Fruit fly (Drosophila melanogaster) whole organism, embryonic: ENCODE data around the gene Ice2.
A peak's percentile ranks its signal among the peaks of the same experiment; 100 is the strongest.

ENCODE experiments used
- Atf6 ChIP-seq: fragments of 200-800 bp; sonication (Bioruptor generic); IDR thresholded peaks from 2 replicates; pipeline ENCODE4 v1.3.6; 2022; ENCODE audit warnings: missing biosample characterization, missing genetic modification characterization
- B-H2 ChIP-seq: fragments of 200-800 bp; sonication (Bioruptor generic); optimal IDR thresholded peaks from 2 replicates; lab custom pipeline; 2018; ENCODE audit warnings: missing biosample characterization, mild to moderate bottlenecking, missing genetic modification characterization
- C15 ChIP-seq: fragments of 200-800 bp; sonication (Bioruptor generic); IDR thresholded peaks from 3 replicates; pipeline ENCODE4 v1.3.6; 2022; ENCODE audit warnings: missing biosample characterization, missing genetic modification characterization
- CG10274 ChIP-seq: fragments of 200-800 bp; sonication (Bioruptor generic); optimal IDR thresholded peaks from 3 replicates; lab custom pipeline; 2017; ENCODE audit warnings: missing biosample characterization, mild to moderate bottlenecking, missing genetic modification characterization
- CG12744 ChIP-seq: fragments of 200-800 bp; sonication (Bioruptor generic); optimal IDR thresholded peaks from 2 replicates; lab custom pipeline; 2016; ENCODE audit warnings: missing biosample characterization, missing genetic modification characterization
- CG13894 ChIP-seq: fragments of 200-800 bp; sonication (Bioruptor generic); optimal IDR thresholded peaks from 3 replicates; lab custom pipeline; 2018; ENCODE audit warnings: missing biosample characterization, mild to moderate bottlenecking, missing genetic modification characterization, moderate library complexity
- CG14965 ChIP-seq: fragments of 200-800 bp; sonication (Bioruptor generic); optimal IDR thresholded peaks from 2 replicates; lab custom pipeline; 2016; ENCODE audit warnings: missing biosample characterization, missing genetic modification characterization, borderline replicate concordance
- CG1602 ChIP-seq: fragments of 200-800 bp; sonication (Bioruptor generic); optimal IDR thresholded peaks from 3 replicates; lab custom pipeline; 2016; ENCODE audit warnings: missing biosample characterization, missing genetic modification characterization
- CG2120 ChIP-seq: fragments of 200-800 bp; sonication (Bioruptor generic); optimal IDR thresholded peaks from 3 replicates; lab custom pipeline; 2016; ENCODE audit warnings: missing biosample characterization, missing genetic modification characterization
- CG2678 ChIP-seq: fragments of 200-800 bp; sonication (Bioruptor generic); optimal IDR thresholded peaks from 3 replicates; lab custom pipeline; 2019; ENCODE audit warnings: missing biosample characterization, mild to moderate bottlenecking, missing genetic modification characterization, moderate library complexity
- CG2889 ChIP-seq: fragments of 200-800 bp; sonication (Bioruptor generic); IDR thresholded peaks from 3 replicates; pipeline ENCODE4 v1.3.6; 2022; ENCODE audit warnings: missing biosample characterization, missing genetic modification characterization
- CG4282 ChIP-seq: fragments of 200-800 bp; sonication (Bioruptor generic); optimal IDR thresholded peaks from 2 replicates; lab custom pipeline; 2016; ENCODE audit warnings: missing biosample characterization, missing genetic modification characterization
- CG4328 ChIP-seq: fragments of 200-800 bp; sonication (Bioruptor generic); optimal IDR thresholded peaks from 3 replicates; lab custom pipeline; 2017; ENCODE audit warnings: missing biosample characterization, missing genetic modification reagents, missing genetic modification characterization
- CG4360 ChIP-seq: fragments of 200-800 bp; sonication (Bioruptor generic); IDR thresholded peaks from 2 replicates; pipeline ENCODE4 v1.3.6; 2022; ENCODE audit warnings: missing biosample characterization, missing genetic modification characterization
- CG6272 ChIP-seq: fragments of 200-800 bp; sonication (Bioruptor generic); IDR thresholded peaks from 2 replicates; pipeline ENCODE4 v1.3.6; 2022; ENCODE audit warnings: missing biosample characterization, missing genetic modification characterization
- CG6683 ChIP-seq: fragments of 200-800 bp; sonication (Bioruptor generic); optimal IDR thresholded peaks from 2 replicates; lab custom pipeline; 2017; ENCODE audit warnings: missing biosample characterization, mild to moderate bottlenecking, missing genetic modification characterization, missing genetic modification reagents
- CG6854 ChIP-seq: fragments of 200-800 bp; sonication (Bioruptor generic); optimal IDR thresholded peaks from 3 replicates; lab custom pipeline; 2017; ENCODE audit warnings: missing biosample characterization, mild to moderate bottlenecking, missing genetic modification characterization
- CG8359 ChIP-seq: fragments of 200-800 bp; sonication (Bioruptor generic); optimal IDR thresholded peaks from 2 replicates; lab custom pipeline; 2017; ENCODE audit warnings: missing biosample characterization, mild to moderate bottlenecking, missing genetic modification characterization, borderline replicate concordance
- CG8388 ChIP-seq: fragments of 200-800 bp; sonication (Bioruptor generic); optimal IDR thresholded peaks from 2 replicates; lab custom pipeline; 2019; ENCODE audit warnings: missing biosample characterization, mild to moderate bottlenecking, missing genetic modification characterization, moderate library complexity
- CG8944 ChIP-seq: fragments of 200-800 bp; sonication (Bioruptor generic); optimal IDR thresholded peaks from 3 replicates; lab custom pipeline; 2016; ENCODE audit warnings: missing biosample characterization, missing genetic modification characterization
- CG9437 ChIP-seq: fragments of 200-800 bp; sonication (Bioruptor generic); optimal IDR thresholded peaks from 2 replicates; lab custom pipeline; 2018; ENCODE audit warnings: missing biosample characterization, mild to moderate bottlenecking, missing genetic modification characterization
- CTCF ChIP-seq: fragments of 200-800 bp; sonication (Bioruptor generic); optimal IDR thresholded peaks from 2 replicates; lab custom pipeline; 2017; ENCODE audit warnings: missing biosample characterization, mild to moderate bottlenecking, missing genetic modification characterization, moderate library complexity
- D19A ChIP-seq: fragments of 200-800 bp; optimal IDR thresholded peaks from 3 replicates; lab custom pipeline; 2019; ENCODE audit warnings: missing biosample characterization, mild to moderate bottlenecking, missing genetic modification characterization, moderate library complexity
- Dip3 ChIP-seq: fragments of 200-800 bp; sonication (Bioruptor generic); optimal IDR thresholded peaks from 3 replicates; lab custom pipeline; 2016; ENCODE audit warnings: missing biosample characterization, missing genetic modification characterization
- E2f2 ChIP-seq: fragments of 200-800 bp; sonication (Bioruptor generic); IDR thresholded peaks from 2 replicates; pipeline ENCODE4 v1.3.6; 2022; ENCODE audit warnings: missing biosample characterization, missing genetic modification characterization
- NK7.1 ChIP-seq: fragments of 200-800 bp; sonication (Bioruptor generic); optimal IDR thresholded peaks from 3 replicates; lab custom pipeline; 2016; ENCODE audit warnings: missing biosample characterization, missing genetic modification characterization
- NfI ChIP-seq: fragments of 200-800 bp; sonication (Bioruptor generic); optimal IDR thresholded peaks from 3 replicates; lab custom pipeline; 2018; ENCODE audit warnings: missing biosample characterization, mild to moderate bottlenecking, missing genetic modification characterization, moderate library complexity
- Oaz ChIP-seq: fragments of 200-800 bp; sonication (Bioruptor generic); IDR thresholded peaks from 2 replicates; pipeline ENCODE4 v1.3.6; 2022; ENCODE audit warnings: missing biosample characterization, missing genetic modification characterization
- Ravus ChIP-seq: fragments of 200-800 bp; sonication (Bioruptor generic); IDR thresholded peaks from 2 replicates; pipeline ENCODE4 v1.3.6; 2022; ENCODE audit warnings: missing biosample characterization, missing genetic modification characterization
- Rfx ChIP-seq: fragments of 200-800 bp; sonication (Bioruptor generic); IDR thresholded peaks from 2 replicates; pipeline ENCODE4 v1.3.6; 2022; ENCODE audit warnings: missing biosample characterization, missing genetic modification characterization
- Xbp1 ChIP-seq: fragments of 200-800 bp; sonication (Bioruptor generic); optimal IDR thresholded peaks from 3 replicates; lab custom pipeline; 2016; ENCODE audit warnings: missing biosample characterization, mild to moderate bottlenecking, missing genetic modification characterization
- ab ChIP-seq: fragments of 200-800 bp; sonication (Bioruptor generic); optimal IDR thresholded peaks from 2 replicates; lab custom pipeline; 2016; ENCODE audit warnings: missing biosample characterization, missing genetic modification characterization
- ase ChIP-seq: fragments of 200-800 bp; sonication (Bioruptor generic); IDR thresholded peaks from 3 replicates; pipeline ENCODE4 v1.3.6; 2022; ENCODE audit warnings: missing biosample characterization, missing genetic modification characterization
- crol ChIP-seq: fragments of 200-800 bp; sonication (Bioruptor generic); IDR thresholded peaks from 2 replicates; pipeline ENCODE4 v1.3.6; 2022; ENCODE audit warnings: missing biosample characterization, missing genetic modification characterization
- dmrt99B ChIP-seq: fragments of 200-800 bp; sonication (Bioruptor generic); optimal IDR thresholded peaks from 2 replicates; lab custom pipeline; 2018; ENCODE audit warnings: missing biosample characterization, mild to moderate bottlenecking, missing genetic modification characterization, moderate library complexity
- eve ChIP-seq, 2 experiments: fragments of >200 bp; optimal IDR thresholded peaks; 2 replicates each; lab custom pipeline; 2017; ENCODE audit warnings: missing biosample characterization in 2 of 2, missing genetic modification characterization in 2 of 2
- fd102C ChIP-seq: fragments of 200-800 bp; sonication (Bioruptor generic); optimal IDR thresholded peaks from 2 replicates; lab custom pipeline; 2018; ENCODE audit warnings: missing biosample characterization, mild to moderate bottlenecking, missing genetic modification characterization, moderate library complexity
- gfzf ChIP-seq: fragments of 200-800 bp; sonication (Bioruptor generic); optimal IDR thresholded peaks from 2 replicates; lab custom pipeline; 2016; ENCODE audit warnings: missing biosample characterization, mild to moderate bottlenecking, missing genetic modification characterization, moderate library complexity
- hth ChIP-seq: fragments of >200 bp; optimal IDR thresholded peaks from 2 replicates; lab custom pipeline; 2017; ENCODE audit warnings: inconsistent platforms
- ken ChIP-seq: fragments of 200-800 bp; sonication (Bioruptor generic); IDR thresholded peaks from 3 replicates; pipeline ENCODE4 v1.3.6; 2022; ENCODE audit warnings: missing biosample characterization, missing genetic modification characterization
- nmo ChIP-seq: fragments of 200-800 bp; sonication (Bioruptor generic); optimal IDR thresholded peaks from 2 replicates; lab custom pipeline; 2018; ENCODE audit warnings: missing biosample characterization, mild to moderate bottlenecking, missing genetic modification characterization, moderate library complexity
- nom ChIP-seq: fragments of 200-800 bp; sonication (Bioruptor generic); optimal IDR thresholded peaks from 2 replicates; lab custom pipeline; 2017; ENCODE audit warnings: missing biosample characterization, missing genetic modification characterization, mild to moderate bottlenecking, moderate library complexity, missing genetic modification reagents
- org-1 ChIP-seq: fragments of 200-800 bp; sonication (Bioruptor generic); optimal IDR thresholded peaks from 2 replicates; lab custom pipeline; 2017; ENCODE audit warnings: missing biosample characterization, missing genetic modification characterization
- otp ChIP-seq: fragments of 200-800 bp; sonication (Bioruptor generic); IDR thresholded peaks from 3 replicates; pipeline ENCODE4, ENCODE4 v1.3.6; 2022; ENCODE audit warnings: missing biosample characterization, missing genetic modification characterization
- pum ChIP-seq: fragments of 200-800 bp; sonication (Bioruptor generic); optimal IDR thresholded peaks from 2 replicates; lab custom pipeline; 2016; ENCODE audit warnings: missing biosample characterization, missing genetic modification characterization
- sc ChIP-seq, 3 experiments: fragments of >200 bp in 2 of 3; fragments of 200-800 bp in 1 of 3; sonication (Bioruptor generic) in 1 of 3; optimal IDR thresholded peaks; 2 replicates in 2 of 3; 3 replicates in 1 of 3; lab custom pipeline; 2017; ENCODE audit warnings: mild to moderate bottlenecking in 1 of 3, missing biosample characterization in 1 of 3, missing genetic modification characterization in 1 of 3, missing genetic modification reagents in 1 of 3
- seq ChIP-seq: fragments of 200-800 bp; sonication (Bioruptor generic); IDR thresholded peaks from 2 replicates; pipeline ENCODE4 v1.3.6; 2022; ENCODE audit warnings: missing biosample characterization, missing genetic modification characterization
- sr ChIP-seq: fragments of 200-800 bp; sonication (Bioruptor generic); IDR thresholded peaks from 3 replicates; pipeline ENCODE4 v1.3.6; 2022; ENCODE audit warnings: missing biosample characterization, missing genetic modification characterization
- tin ChIP-seq: fragments of 200-800 bp; sonication (Bioruptor generic); optimal IDR thresholded peaks from 3 replicates; lab custom pipeline; 2016; ENCODE audit warnings: missing biosample characterization, missing genetic modification characterization
- unc-4 ChIP-seq: fragments of 200-800 bp; sonication (Bioruptor generic); IDR thresholded peaks from 2 replicates; pipeline ENCODE4 v1.3.6; 2022; ENCODE audit warnings: missing biosample characterization, missing genetic modification characterization; ENCODE audit not compliant: partially characterized antibody

Gene Ice2

DNA sequence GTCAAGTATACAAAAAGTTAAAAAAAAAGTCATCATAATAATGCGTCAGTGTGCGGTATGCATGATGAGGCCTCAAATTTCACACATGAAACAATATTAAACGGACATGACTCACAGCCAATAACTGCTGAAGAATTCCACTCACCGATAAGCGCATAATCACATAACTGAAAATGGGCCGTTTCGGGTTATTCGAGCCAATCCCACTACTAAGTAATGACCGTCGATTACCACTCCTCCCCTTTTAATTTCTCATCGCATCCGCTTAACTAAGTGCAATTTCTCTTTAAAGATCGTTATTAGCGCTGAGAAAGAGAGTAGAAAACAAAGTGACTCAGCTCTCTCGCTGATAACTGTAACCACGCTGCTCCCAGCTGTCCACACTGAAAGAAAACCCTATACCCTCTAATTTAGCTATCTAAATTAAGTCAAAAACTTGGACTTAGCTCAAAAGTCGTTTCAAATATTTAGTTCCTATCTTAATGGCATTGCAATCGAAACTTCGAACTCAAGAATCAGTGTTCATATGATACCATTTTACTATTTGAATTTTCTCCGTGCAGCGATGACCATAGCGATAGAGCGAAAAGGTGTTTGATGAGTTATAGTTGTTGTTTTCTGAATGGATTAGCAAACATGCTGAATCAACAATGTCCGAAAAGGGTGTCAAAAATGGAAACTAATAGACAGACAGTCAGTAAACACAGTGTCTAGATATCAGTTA is 17.1 kb upstream of the Ice2 start (continued):
- TF ChIP-seq ase (GFP tag; lab: Robert Waterston, UW) (peak; percentile 86), tin (GFP tag; lab: Kevin White, UChicago) (peak; percentile 81), CG4282 (GFP tag; lab: Kevin White, UChicago) (peak; percentile 83), CG6854 (GFP tag; lab: Kevin White, UChicago) (peak; percentile 79), hth (lab: Kevin White, UChicago) (no peak), CG12744 (peak; percentile 92), CG6272 (GFP tag; lab: Robert Waterston, UW) (peak; percentile 61), Oaz (GFP tag; lab: Robert Waterston, UW) (peak; percentile 60), CG13894 (tag; lab: Kevin White, UChicago) (peak; percentile 21), Ravus (GFP tag; lab: Robert Waterston, UW) (peak; percentile 73), Atf6 (GFP tag; lab: Robert Waterston, UW) (peak; percentile 89), Xbp1 (peak; percentile 92), nom (GFP tag; lab: Kevin White, UChicago) (no peak), Dip3 (GFP tag; lab: Kevin White, UChicago) (peak; percentile 87), CTCF (GFP tag; lab: Kevin White, UChicago) (peak; percentile 28), otp (GFP tag; lab: Robert Waterston, UW) (peak; percentile 87), eve (GFP tag; optimal IDR thresholded peaks at IDR 0.05; lab: Kevin White, UChicago) (no peak), CG8388 (GFP tag; lab: Kevin White, UChicago) (peak; percentile 89), ab (peak; percentile 61), B-H2 (peak; percentile 63), CG8359 (GFP tag; lab: Kevin White, UChicago) (peak; percentile 57), nmo (GFP tag; lab: Kevin White, UChicago) (peak; percentile 87), ken (GFP tag; lab: Robert Waterston, UW) (peak; percentile 82), sr (GFP tag; lab: Robert Waterston, UW) (peak; percentile 76; the same call in 2 of the 3 replicates), NK7.1 (GFP tag; lab: Kevin White, UChicago) (peak; percentile 88), pum (GFP tag; lab: Kevin White, UChicago) (peak; percentile 86), E2f2 (GFP tag; lab: Robert Waterston, UW) (peak; percentile 63), dmrt99B (tag; lab: Kevin White, UChicago) (peak; percentile 90), sc (optimal IDR thresholded peaks at IDR 0.05; lab: Kevin White, UChicago) (no peak), sc (GFP tag; optimal IDR thresholded peaks at IDR 0.05; lab: Kevin White, UChicago) (peak; percentile 72), CG9437 (GFP tag; lab: Kevin White, UChicago) (peak; percentile 76), gfzf (no peak), C15 (0 out of 3 replicates have a peak, but pooled peaks have one; percentile 50), CG4328 (GFP tag; lab: Kevin White, UChicago) (no peak), NfI (peak; percentile 87), org-1 (GFP tag; lab: Kevin White, UChicago) (peak; percentile 89), fd102C (GFP tag; lab: Kevin White, UChicago) (peak; percentile 78), seq (GFP tag; lab: Robert Waterston, UW) (peak; percentile 80), CG2120 (GFP tag; lab: Kevin White, UChicago) (peak; percentile 93), CG10274 (GFP tag; lab: Kevin White, UChicago) (peak; percentile 74), CG4360 (GFP tag; lab: Robert Waterston, UW) (peak; percentile 51), D19A (tag; lab: Kevin White, UChicago) (peak; percentile 86), crol (GFP tag; lab: Robert Waterston, UW) (no peak), CG6683 (GFP tag; lab: Kevin White, UChicago) (no peak), Rfx (GFP tag; lab: Robert Waterston, UW) (peak; percentile 94), unc-4 (no peak), CG8944 (GFP tag; lab: Kevin White, UChicago) (peak; percentile 61), CG2678 (tag; lab: Kevin White, UChicago) (no peak), CG2889 (GFP tag; lab: Robert Waterston, UW) (peak; percentile 66; the same call in 2 of the 3 replicates), CG1602 (GFP tag; lab: Kevin White, UChicago) (peak; percentile 75), CG14965 (GFP tag; lab: Kevin White, UChicago) (peak; percentile 66)
